Worm (Caenorhabditis elegans) whole organism, midembryonic: Measurements from ENCODE around the gene Y57G11C.28.

Experiments used
- T22C8.4 ChIP-seq: fragments of 200-800 bp; sonication (Bioruptor generic); IDR thresholded peaks from 2 replicates; pipeline ENCODE4 v1.3.6; 2022; ENCODE audit warnings: missing genetic modification characterization, missing compliant biosample characterization
- cog-1 ChIP-seq: sonication (generic microtip); optimal IDR thresholded peaks from 2 replicates; lab custom pipeline; 2016; ENCODE audit warnings: missing genetic modification characterization, missing compliant biosample characterization
- flt-1 ChIP-seq: fragments of 200-800 bp; sonication (Bioruptor generic); IDR thresholded peaks from 2 replicates; pipeline ENCODE4 v1.3.6; 2022; ENCODE audit warnings: missing genetic modification characterization, missing compliant biosample characterization
- klf-2 ChIP-seq: fragments of 200-800 bp; sonication (Bioruptor generic); conservative IDR thresholded peaks from 2 replicates; pipeline ENCODE4 v1.3.6; 2022; ENCODE audit warnings: missing genetic modification reagents, missing genetic modification characterization, missing compliant biosample characterization
- med-1 ChIP-seq: sonication (generic microtip); optimal IDR thresholded peaks from 2 replicates; lab custom pipeline; 2017; ENCODE audit warnings: missing genetic modification characterization, mild to moderate bottlenecking, missing compliant biosample characterization, antibody characterized with exemption, missing genetic modification reagents; ENCODE audit not compliant: insufficient read depth
- ref-1 ChIP-seq: fragments of 200-800 bp; sonication (Bioruptor generic); conservative IDR thresholded peaks from 2 replicates; pipeline ENCODE4 v1.3.6; 2022; ENCODE audit warnings: missing genetic modification reagents, missing genetic modification characterization, missing compliant biosample characterization
- tab-1 ChIP-seq: fragments of 200-800 bp; sonication (Bioruptor generic); IDR thresholded peaks from 2 replicates; pipeline ENCODE4 v1.3.6; 2022; ENCODE audit warnings: missing genetic modification characterization, missing compliant biosample characterization
- ztf-23 ChIP-seq: fragments of 200-800 bp; sonication (Bioruptor generic); IDR thresholded peaks from 2 replicates; pipeline ENCODE4 v1.3.6; 2022; ENCODE audit warnings: missing genetic modification reagents, missing genetic modification characterization, missing compliant biosample characterization
- ztf-29 ChIP-seq: fragments of 200-800 bp; sonication (Bioruptor generic); IDR thresholded peaks from 2 replicates; pipeline ENCODE4 v1.3.6; 2022; ENCODE audit warnings: missing genetic modification reagents, missing genetic modification characterization, missing compliant biosample characterization

The Y57G11C.28 gene

DNA sequence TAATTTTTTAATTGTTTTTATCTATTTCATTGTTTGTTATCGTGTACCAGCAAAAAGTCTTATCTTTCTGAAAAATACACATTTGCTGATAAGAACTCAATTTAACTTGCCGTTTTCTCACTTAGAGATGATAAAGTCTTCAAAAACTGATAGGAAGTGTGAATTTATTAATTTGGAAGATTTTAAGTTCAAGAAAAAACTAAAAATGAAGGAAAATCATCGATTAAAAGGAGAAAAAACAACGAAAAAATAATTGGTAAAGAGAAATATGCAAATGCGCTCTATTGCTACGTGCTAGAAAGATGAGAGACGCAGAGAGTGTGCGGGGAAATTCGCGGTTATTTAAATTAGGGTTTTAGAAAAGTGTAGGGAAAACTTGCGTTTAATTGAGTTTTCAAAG, 29.9 kb downstream of the Y57G11C.28 start:
- TF ChIP-seq ztf-29 (no peak), tab-1 (GFP tag; lab: Robert Waterston, UW) (no peak), ref-1 (GFP tag; lab: Robert Waterston, UW) (no peak), T22C8.4 (no peak), klf-2 (GFP tag; lab: Robert Waterston, UW) (no peak), ztf-23 (GFP tag; lab: Robert Waterston, UW) (no peak), med-1 (GFP tag; lab: Kevin White, UChicago) (no peak), flt-1 (no peak), cog-1 (tag; lab: Kevin White, UChicago) (no peak)

DNA sequence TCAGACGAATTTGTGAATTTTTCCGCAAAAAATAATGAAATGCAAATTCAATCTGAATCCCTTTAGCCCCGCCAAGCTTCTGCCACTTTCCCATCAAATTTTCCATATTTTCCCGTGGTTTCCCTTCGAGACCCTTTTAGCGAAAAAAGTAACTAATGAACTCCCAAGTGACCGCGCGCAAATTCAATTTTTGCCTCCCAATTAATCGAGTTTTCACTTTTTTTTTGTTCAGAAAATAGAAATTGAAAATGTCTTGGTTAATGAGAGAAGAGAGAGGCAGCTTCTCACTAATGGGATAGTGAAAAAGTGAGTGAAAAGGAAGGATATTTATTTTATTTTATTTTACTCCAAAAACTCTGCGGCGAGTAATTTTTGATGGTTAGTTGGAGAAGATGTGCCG, 30.5 kb downstream of the Y57G11C.28 start:
- no peak for TF ChIP-seq ztf-23 (GFP tag; lab: Robert Waterston, UW)
- no peak for TF ChIP-seq med-1 (GFP tag; lab: Kevin White, UChicago)
- TF ChIP-seq klf-2 (GFP tag; lab: Robert Waterston, UW), result no peak
- TF ChIP-seq ref-1 (GFP tag; lab: Robert Waterston, UW), result no peak
- no peak for TF ChIP-seq tab-1 (GFP tag; lab: Robert Waterston, UW)
- TF ChIP-seq T22C8.4, result no peak
- TF ChIP-seq ztf-29, result no peak
- TF ChIP-seq cog-1 (tag; lab: Kevin White, UChicago), result no peak
- TF ChIP-seq flt-1, result no peak

DNA sequence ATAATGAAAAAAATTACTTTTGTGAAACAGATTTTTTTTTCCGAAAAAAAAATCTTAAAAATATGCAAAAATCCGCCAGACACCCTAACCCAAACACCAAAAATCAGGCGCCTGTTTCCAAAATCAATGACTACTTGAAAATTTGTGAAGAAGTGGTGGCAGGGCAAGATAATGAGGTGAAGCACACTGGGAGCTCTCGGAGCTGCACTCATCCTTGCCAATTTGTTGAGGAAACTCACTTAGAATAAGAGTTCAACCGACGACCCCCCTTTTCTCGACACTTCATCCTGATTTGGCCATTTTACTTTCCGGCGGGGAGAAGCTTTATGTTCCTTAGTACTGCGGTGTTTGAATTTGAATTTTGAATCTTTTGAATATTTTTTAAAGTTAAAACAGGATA, 48.7 kb downstream of the Y57G11C.28 start:
- TF ChIP-seq ztf-23 (GFP tag; lab: Robert Waterston, UW), result no peak
- no peak for TF ChIP-seq tab-1 (GFP tag; lab: Robert Waterston, UW)
- TF ChIP-seq T22C8.4, result no peak
- TF ChIP-seq med-1 (GFP tag; lab: Kevin White, UChicago), result no peak
- no peak for TF ChIP-seq ztf-29
- TF ChIP-seq klf-2 (GFP tag; lab: Robert Waterston, UW), result no peak

DNA sequence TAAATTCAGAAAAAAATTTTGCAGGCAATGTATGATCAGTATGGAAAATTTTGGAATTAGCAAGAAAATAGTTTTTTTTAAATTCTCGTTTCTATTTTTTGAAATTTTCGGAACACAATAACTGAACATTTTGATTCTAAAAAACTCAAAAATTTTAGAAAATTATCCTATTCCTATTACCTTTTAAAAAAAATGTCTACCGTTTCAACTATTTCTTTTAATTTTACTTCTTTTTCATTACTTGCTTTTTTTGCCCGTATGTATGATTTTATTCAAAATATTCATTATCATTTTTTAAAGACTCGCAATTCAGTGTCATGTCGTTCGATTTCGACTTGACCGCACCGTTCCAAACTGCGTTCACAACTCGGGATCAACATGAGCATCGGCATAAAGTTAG, 51.8 kb downstream of the Y57G11C.28 start, which contains the start of gene atln-2:
Gene atln-2 (plus strand): TSS at position 301 of the 400 bp plus-strand sequence.
- no peak for TF ChIP-seq flt-1
- TF ChIP-seq T22C8.4, result no peak
- no peak for TF ChIP-seq tab-1 (GFP tag; lab: Robert Waterston, UW)
- TF ChIP-seq med-1 (GFP tag; lab: Kevin White, UChicago), result no peak
- no peak for TF ChIP-seq klf-2 (GFP tag; lab: Robert Waterston, UW)
- TF ChIP-seq ref-1 (GFP tag; lab: Robert Waterston, UW), result no peak
- TF ChIP-seq cog-1 (tag; lab: Kevin White, UChicago), result no peak
- TF ChIP-seq ztf-23 (GFP tag; lab: Robert Waterston, UW), result no peak
- no peak for TF ChIP-seq ztf-29
